Worm (Caenorhabditis elegans): ENCODE data around the gene tbce-1.

tbce-1 gene

DNA sequence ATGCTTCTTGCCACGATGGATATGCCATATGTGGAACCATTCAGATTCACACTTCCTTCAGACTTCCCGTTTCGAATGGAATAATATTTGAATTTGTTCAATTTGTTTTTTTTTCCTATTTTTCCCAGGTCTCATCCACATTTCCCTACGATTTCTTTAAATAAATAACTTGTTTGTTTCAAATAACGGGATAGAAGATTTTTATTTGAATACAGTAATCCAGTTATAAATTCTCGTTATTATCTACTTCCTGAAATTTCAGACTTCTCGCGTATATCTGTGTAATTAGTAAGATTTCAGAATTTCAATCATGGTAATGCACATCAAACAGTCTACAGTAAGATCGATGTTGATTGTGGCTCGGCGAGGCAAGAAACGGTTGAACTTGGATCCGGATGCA lies 6.0 kb downstream of the tbce-1 start, which contains the start of gene F35H10.5:
Gene F35H10.5 (plus strand): TSS at position 301 of the 400 bp plus-strand sequence.
- TF ChIP-seq nhr-28 (tag; optimal IDR thresholded peaks at IDR 0.05) (no peak), lin-38 (GFP tag; IDR thresholded peaks at IDR 0.05) (0 out of 2 replicates have a peak, but pooled peaks have one; percentile 8), F49E8.2 (tag; optimal IDR thresholded peaks at IDR 0.05; ENCODE audit: borderline replicate concordance) (no peak), ceh-82 (tag; optimal IDR thresholded peaks at IDR 0.05) (no peak), ctbp-1 (GFP tag; IDR thresholded peaks at IDR 0.05) (no peak), lin-13 (GFP tag; optimal IDR thresholded peaks at IDR 0.05) (no peak)

DNA sequence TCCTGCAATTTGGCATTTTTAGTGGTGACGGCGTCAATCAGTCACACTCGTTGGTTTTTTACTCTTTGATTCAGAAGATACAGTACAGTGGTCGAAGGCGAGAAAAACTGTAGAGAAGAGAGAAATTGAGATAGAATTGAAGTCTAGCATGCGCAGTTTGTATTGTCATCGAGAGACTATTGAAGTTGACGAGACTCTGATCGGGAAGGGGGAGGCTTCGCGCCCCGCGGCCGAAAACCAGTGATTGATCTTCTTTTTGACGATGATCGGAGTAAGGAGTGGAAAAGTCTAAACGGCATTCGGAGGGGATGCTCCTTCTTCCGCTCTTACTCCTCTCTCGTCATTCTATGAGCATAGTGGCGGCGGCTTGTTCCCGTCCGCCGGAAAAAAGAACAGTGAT lies 7.4 kb downstream of the tbce-1 start:
- TF ChIP-seq fos-1 (tag; optimal IDR thresholded peaks at IDR 0.05) (no peak), ces-1 (GFP tag; optimal IDR thresholded peaks at IDR 0.05) (no peak), lin-13 (GFP tag; optimal IDR thresholded peaks at IDR 0.05) (no peak), nhr-11 (tag; optimal IDR thresholded peaks at IDR 0.05) (peak; percentile 12), tra-1 (GFP tag; IDR thresholded peaks at IDR 0.05) (no peak), nhr-42 (GFP tag; IDR thresholded peaks at IDR 0.05) (no peak), ama-1 (optimal IDR thresholded peaks at IDR 0.05) (no peak), snpc-4 (tag; optimal IDR thresholded peaks at IDR 0.05) (no peak), mep-1 (tag; optimal IDR thresholded peaks at IDR 0.05) (peak; percentile 57), mdl-1 (tag; optimal IDR thresholded peaks at IDR 0.05) (peak in 1 of 2 experiments; percentile 62), lin-38 (GFP tag; IDR thresholded peaks at IDR 0.05) (no peak), duxl-1 (tag; optimal IDR thresholded peaks at IDR 0.05; ENCODE audit: poor library complexity) (no peak), unc-62 (GFP tag; optimal IDR thresholded peaks at IDR 0.05 in 1 of 2) (peak in 1 of 2 experiments; percentile 88), unc-62 (tag; optimal IDR thresholded peaks at IDR 0.05) (no peak), hlh-11 (tag; optimal IDR thresholded peaks at IDR 0.05) (peak; percentile 41), mxl-3 (GFP tag; optimal IDR thresholded peaks at IDR 0.05) (peak; percentile 62), nhr-28 (tag; optimal IDR thresholded peaks at IDR 0.05) (peak; percentile 93), dmd-6 (GFP tag; IDR thresholded peaks at IDR 0.05) (no peak), nhr-25 (tag; optimal IDR thresholded peaks at IDR 0.05; ENCODE audit: borderline replicate concordance, insufficient read depth) (peak; percentile 78)

DNA sequence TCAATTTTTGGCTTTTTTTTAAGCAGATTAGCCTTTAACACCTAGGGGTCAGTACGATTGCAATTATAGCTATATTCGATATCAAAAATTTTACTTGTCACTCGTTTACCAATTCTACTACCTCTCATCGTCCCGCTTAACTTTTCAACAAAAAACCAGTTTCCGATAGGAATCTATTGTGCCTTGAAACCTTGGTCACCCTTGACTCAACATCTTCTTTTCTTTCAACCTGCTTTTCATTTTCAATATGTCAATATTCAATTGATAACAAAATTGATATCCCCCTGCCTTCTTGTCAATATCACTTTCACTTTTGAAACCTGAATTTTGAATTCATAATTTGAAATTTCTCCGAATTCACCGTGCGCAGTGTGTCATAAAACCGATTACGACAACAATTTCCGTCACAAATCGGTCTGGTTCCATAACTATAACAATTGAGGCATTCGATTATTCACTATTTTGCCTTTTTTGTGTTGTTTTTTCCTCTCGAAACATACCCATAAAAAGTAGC lies 8.2 kb downstream of the tbce-1 start:
- no peak for TF ChIP-seq nhr-237 (tag; optimal IDR thresholded peaks at IDR 0.05)
- peak in 1 of 2 experiments; percentile 20 for TF ChIP-seq unc-62 (GFP tag; optimal IDR thresholded peaks at IDR 0.05 in 1 of 2)
- TF ChIP-seq unc-62 (tag; optimal IDR thresholded peaks at IDR 0.05) = no peak

DNA sequence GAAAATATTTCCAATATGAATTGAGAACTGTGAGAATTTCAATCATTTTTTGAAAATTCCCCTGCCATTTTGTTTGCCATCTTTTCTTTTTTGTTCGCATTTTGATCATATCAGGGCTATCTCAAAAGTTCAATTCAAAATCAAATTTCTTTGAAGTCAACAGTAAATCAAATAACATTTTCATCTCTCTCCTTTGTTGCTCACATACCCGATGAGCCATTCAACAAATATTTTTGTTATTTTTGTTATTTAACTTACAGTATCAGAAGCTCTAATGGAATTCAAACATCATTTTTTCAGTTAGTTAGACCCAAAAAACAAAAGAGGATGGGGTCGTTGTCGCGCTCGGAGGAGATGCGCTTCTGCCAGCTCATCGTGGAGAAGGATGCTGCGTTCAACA lies 9.2 kb downstream of the tbce-1 start, which contains the start of gene vha-5:
Gene vha-5 (plus strand): TSS at position 301 of the 400 bp plus-strand sequence.
- TF ChIP-seq php-3 (GFP tag; IDR thresholded peaks at IDR 0.05) (no peak), ama-1 (optimal IDR thresholded peaks at IDR 0.05) (no peak), vab-7 (GFP tag; IDR thresholded peaks at IDR 0.05) (no peak), set-16 (GFP tag; IDR thresholded peaks at IDR 0.05) (no peak), hlh-30 (tag; optimal IDR thresholded peaks at IDR 0.05; ENCODE audit: insufficient read depth) (no peak), madf-9 (GFP tag; conservative IDR thresholded peaks at IDR 0.05) (no peak), lin-38 (GFP tag; IDR thresholded peaks at IDR 0.05) (no peak), lin-1 (GFP tag; IDR thresholded peaks at IDR 0.05) (no peak), cey-2 (tag; optimal IDR thresholded peaks at IDR 0.05; ENCODE audit: borderline replicate concordance, insufficient read depth) (no peak), ceh-28 (tag; optimal IDR thresholded peaks at IDR 0.05) (no peak), ceh-62 (tag; optimal IDR thresholded peaks at IDR 0.05) (no peak), pqm-1 (tag; optimal IDR thresholded peaks at IDR 0.05) (no peak), F26F4.8 (GFP tag; conservative IDR thresholded peaks at IDR 0.05) (no peak), mes-2 (tag; optimal IDR thresholded peaks at IDR 0.05; ENCODE audit: poor library complexity, severe bottlenecking) (no peak), daf-8 (GFP tag; IDR thresholded peaks at IDR 0.05) (no peak), T26A8.4 (GFP tag; IDR thresholded peaks at IDR 0.05) (no peak), pha-4 (GFP tag; IDR thresholded peaks at IDR 0.05) (no peak), pha-4 (tag; optimal IDR thresholded peaks at IDR 0.05) (no peak), dve-1 (tag; optimal IDR thresholded peaks at IDR 0.05; ENCODE audit: insufficient read depth) (no peak)

Data from whole organism, L4 larva.